Worm (Caenorhabditis elegans) whole organism, young adult: ENCODE data around the gene C24H11.5.

Source experiments
- C17E4.6 ChIP-seq: fragments of 200-800 bp; sonication (Bioruptor generic); IDR thresholded peaks from 2 replicates; pipeline ENCODE4 v1.3.6; 2022; ENCODE audit warnings: missing genetic modification reagents, missing genetic modification characterization, missing compliant biosample characterization
- D2030.7 ChIP-seq: fragments of 200-800 bp; sonication (Bioruptor generic); IDR thresholded peaks from 2 replicates; pipeline ENCODE4 v1.3.6; 2022; ENCODE audit warnings: missing genetic modification reagents, missing genetic modification characterization, missing compliant biosample characterization
- F22D6.2 ChIP-seq: sonication (generic microtip); optimal IDR thresholded peaks from 2 replicates; lab custom pipeline; 2016; ENCODE audit warnings: mild to moderate bottlenecking, missing genetic modification characterization, missing compliant biosample characterization
- F23B12.7 ChIP-seq: sonication (generic microtip); optimal IDR thresholded peaks from 2 replicates; lab custom pipeline; 2017; ENCODE audit warnings: missing genetic modification characterization, mild to moderate bottlenecking, missing compliant biosample characterization, antibody characterized with exemption, moderate library complexity; ENCODE audit not compliant: insufficient read depth
- K11D2.4 ChIP-seq: fragments of 200-800 bp; sonication (Bioruptor generic); IDR thresholded peaks from 2 replicates; pipeline ENCODE4 v1.3.6; 2022; ENCODE audit warnings: missing genetic modification reagents, missing genetic modification characterization, missing compliant biosample characterization
- K12H6.12 ChIP-seq: fragments of 200-800 bp; sonication (Bioruptor generic); optimal IDR thresholded peaks from 2 replicates; lab custom pipeline; 2018; ENCODE audit warnings: mild to moderate bottlenecking, missing genetic modification characterization, missing compliant biosample characterization
- Y53F4B.3 ChIP-seq: fragments of 200-800 bp; sonication (Bioruptor generic); IDR thresholded peaks from 2 replicates; pipeline ENCODE4 v1.3.6; 2022; ENCODE audit warnings: missing genetic modification reagents, missing genetic modification characterization, missing compliant biosample characterization
- Y95B8A.8 ChIP-seq: fragments of 200-800 bp; sonication (Bioruptor generic); IDR thresholded peaks from 2 replicates; pipeline ENCODE4 v1.3.6; 2022; ENCODE audit warnings: missing genetic modification reagents, missing genetic modification characterization, missing compliant biosample characterization
- akir-1 ChIP-seq: fragments of 200-800 bp; sonication (Bioruptor generic); optimal IDR thresholded peaks from 2 replicates; lab custom pipeline; 2018; ENCODE audit warnings: mild to moderate bottlenecking, missing genetic modification characterization, moderate library complexity, missing compliant biosample characterization
- aptf-3 ChIP-seq: fragments of 200-800 bp; sonication (Bioruptor generic); IDR thresholded peaks from 2 replicates; pipeline ENCODE4 v1.3.6; 2022; ENCODE audit warnings: missing genetic modification characterization, missing compliant biosample characterization
- atf-7 ChIP-seq: sonication (generic microtip); optimal IDR thresholded peaks from 2 replicates; lab custom pipeline; 2017; ENCODE audit warnings: mild to moderate bottlenecking, missing genetic modification characterization, missing compliant biosample characterization
- athp-1 ChIP-seq: sonication (generic microtip); optimal IDR thresholded peaks from 2 replicates; lab custom pipeline; 2017; ENCODE audit warnings: mild to moderate bottlenecking, missing genetic modification characterization, missing compliant biosample characterization
- bed-1 ChIP-seq: fragments of 200-800 bp; sonication (Bioruptor generic); IDR thresholded peaks from 2 replicates; pipeline ENCODE4 v1.3.6; 2022; ENCODE audit warnings: missing genetic modification reagents, missing genetic modification characterization, missing compliant biosample characterization
- bed-2 ChIP-seq: fragments of 200-800 bp; sonication (Bioruptor generic); IDR thresholded peaks from 2 replicates; pipeline ENCODE4 v1.3.6; 2022; ENCODE audit warnings: missing genetic modification reagents, missing genetic modification characterization, missing compliant biosample characterization
- ccch-3 ChIP-seq: fragments of 200-800 bp; sonication (Bioruptor generic); optimal IDR thresholded peaks from 2 replicates; lab custom pipeline; 2018; ENCODE audit warnings: mild to moderate bottlenecking, missing genetic modification characterization, missing compliant biosample characterization
- ceh-100 ChIP-seq: fragments of 200-800 bp; sonication (Bioruptor generic); IDR thresholded peaks from 2 replicates; pipeline ENCODE4 v1.3.6; 2022; ENCODE audit warnings: missing genetic modification reagents, missing genetic modification characterization, missing compliant biosample characterization
- ceh-27 ChIP-seq: fragments of 200-800 bp; sonication (Bioruptor generic); optimal IDR thresholded peaks from 2 replicates; lab custom pipeline; 2018; ENCODE audit warnings: mild to moderate bottlenecking, missing genetic modification characterization, moderate library complexity, missing compliant biosample characterization
- ceh-91 ChIP-seq: fragments of 200-800 bp; sonication (Bioruptor generic); IDR thresholded peaks from 2 replicates; pipeline ENCODE4 v1.3.6; 2022; ENCODE audit warnings: missing genetic modification reagents, missing genetic modification characterization, missing compliant biosample characterization
- dpff-1 ChIP-seq: sonication (generic microtip); optimal IDR thresholded peaks from 2 replicates; lab custom pipeline; 2017; ENCODE audit warnings: mild to moderate bottlenecking, missing genetic modification characterization, missing compliant biosample characterization
- dpl-1 ChIP-seq: fragments of 150-350 bp; optimal IDR thresholded peaks from 2 replicates; lab custom pipeline; 2014; ENCODE audit warnings: missing biosample characterization, missing genetic modification reagents, missing genetic modification characterization
- ekl-4 ChIP-seq: fragments of 200-800 bp; sonication (Bioruptor generic); IDR thresholded peaks from 2 replicates; pipeline ENCODE4 v1.3.6; 2022; ENCODE audit warnings: missing genetic modification reagents, missing genetic modification characterization, missing compliant biosample characterization
- hmg-1.2 ChIP-seq: fragments of 200-800 bp; sonication (Bioruptor generic); IDR thresholded peaks from 2 replicates; pipeline ENCODE4 v1.3.6; 2022; ENCODE audit warnings: missing genetic modification reagents, missing genetic modification characterization, missing compliant biosample characterization
- hmg-20 ChIP-seq: fragments of 200-800 bp; sonication (Bioruptor generic); IDR thresholded peaks from 2 replicates; pipeline ENCODE4 v1.3.6; 2022; ENCODE audit warnings: missing genetic modification reagents, missing genetic modification characterization, missing compliant biosample characterization
- hsf-1 ChIP-seq: fragments of 200-800 bp; sonication (Bioruptor generic); IDR thresholded peaks from 2 replicates; pipeline ENCODE4 v1.3.6; 2022; ENCODE audit warnings: missing genetic modification reagents, missing genetic modification characterization, missing compliant biosample characterization
- let-526 ChIP-seq: fragments of 200-800 bp; sonication (Bioruptor generic); IDR thresholded peaks from 2 replicates; pipeline ENCODE4 v1.3.6; 2022; ENCODE audit warnings: missing genetic modification reagents, missing genetic modification characterization, missing compliant biosample characterization
- lin-35 ChIP-seq, 3 experiments: fragments of 150-350 bp in 2 of 3; sonication (generic microtip) in 1 of 3; optimal IDR thresholded peaks; 2 replicates each; lab custom pipeline; 2014 to 2018; ENCODE audit warnings: missing biosample characterization in 3 of 3, missing genetic modification characterization in 3 of 3, missing genetic modification reagents in 3 of 3
- lin-40 ChIP-seq: sonication (generic microtip); optimal IDR thresholded peaks from 2 replicates; lab custom pipeline; 2016; ENCODE audit warnings: missing genetic modification characterization, mild to moderate bottlenecking, missing compliant biosample characterization, missing genotype, missing genetic modification reagents
- lin-54 ChIP-seq: fragments of 200-800 bp; sonication (Bioruptor generic); optimal IDR thresholded peaks from 2 replicates; lab custom pipeline; 2018; ENCODE audit warnings: mild to moderate bottlenecking, missing genetic modification characterization, missing compliant biosample characterization
- lsl-1 ChIP-seq: fragments of 200-800 bp; sonication (Bioruptor generic); optimal IDR thresholded peaks from 2 replicates; lab custom pipeline; 2018; ENCODE audit warnings: mild to moderate bottlenecking, missing genetic modification characterization, moderate library complexity, missing compliant biosample characterization
- lsy-27 ChIP-seq: sonication (generic microtip); optimal IDR thresholded peaks from 2 replicates; lab custom pipeline; 2017; ENCODE audit warnings: missing genetic modification characterization, mild to moderate bottlenecking, missing compliant biosample characterization, antibody characterized with exemption, missing genotype, borderline replicate concordance; ENCODE audit not compliant: insufficient read depth
- madf-6 ChIP-seq: fragments of 200-800 bp; sonication (Bioruptor generic); IDR thresholded peaks from 2 replicates; pipeline ENCODE4 v1.3.6; 2022; ENCODE audit warnings: missing genetic modification reagents, missing genetic modification characterization, missing compliant biosample characterization
- madf-8 ChIP-seq: fragments of 200-800 bp; sonication (Bioruptor generic); conservative IDR thresholded peaks from 2 replicates; pipeline ENCODE4 v1.3.6; 2022; ENCODE audit warnings: missing genetic modification reagents, missing genetic modification characterization, missing compliant biosample characterization
- mxl-1 ChIP-seq: sonication (generic microtip); optimal IDR thresholded peaks from 2 replicates; lab custom pipeline; 2016; ENCODE audit warnings: missing genetic modification characterization, missing compliant biosample characterization
- nfya-2 ChIP-seq: fragments of 200-800 bp; sonication (Bioruptor generic); IDR thresholded peaks from 2 replicates; pipeline ENCODE4 v1.3.6; 2022; ENCODE audit warnings: missing genetic modification reagents, missing genetic modification characterization, missing compliant biosample characterization
- nhr-90 ChIP-seq: sonication (generic microtip); optimal IDR thresholded peaks from 2 replicates; lab custom pipeline; 2016; ENCODE audit warnings: missing genotype, mild to moderate bottlenecking, missing genetic modification characterization, missing compliant biosample characterization
- pbrm-1 ChIP-seq: fragments of 200-800 bp; sonication (Bioruptor generic); IDR thresholded peaks from 2 replicates; pipeline ENCODE4 v1.3.6; 2022; ENCODE audit warnings: missing genetic modification reagents, missing genetic modification characterization, missing compliant biosample characterization
- sea-2 ChIP-seq: fragments of 200-800 bp; sonication (Bioruptor generic); IDR thresholded peaks from 2 replicates; pipeline ENCODE4 v1.3.6; 2022; ENCODE audit warnings: missing genetic modification characterization, missing compliant biosample characterization
- snpc-1.3 ChIP-seq: sonication (generic microtip); optimal IDR thresholded peaks from 2 replicates; lab custom pipeline; 2017; ENCODE audit warnings: missing genetic modification characterization, mild to moderate bottlenecking, missing compliant biosample characterization, antibody characterized with exemption, moderate library complexity, missing genotype, missing genetic modification reagents; ENCODE audit not compliant: insufficient read depth
- snpc-4 ChIP-seq, 5 experiments: fragments of 150-350 bp in 1 of 5; sonication (generic microtip) in 4 of 5; optimal IDR thresholded peaks; 2 replicates each; lab custom pipeline; 2014 to 2018; ENCODE audit warnings: missing genetic modification characterization in 5 of 5, missing biosample characterization in 3 of 5, antibody characterized with exemption in 2 of 5, mild to moderate bottlenecking in 2 of 5, missing compliant biosample characterization in 2 of 5, missing genotype in 2 of 5, moderate library complexity in 2 of 5, missing genetic modification reagents in 1 of 5
- tbp1 ChIP-seq: fragments of 200-800 bp; sonication (Bioruptor generic); optimal IDR thresholded peaks from 2 replicates; lab custom pipeline; 2018; ENCODE audit warnings: mild to moderate bottlenecking, missing genetic modification characterization, missing compliant biosample characterization
- unc-130 ChIP-seq: sonication (generic microtip); optimal IDR thresholded peaks from 2 replicates; lab custom pipeline; 2016; ENCODE audit warnings: missing genetic modification reagents, missing genetic modification characterization, missing compliant biosample characterization
- zfh-2 ChIP-seq: fragments of 200-800 bp; sonication (Bioruptor generic); conservative IDR thresholded peaks from 2 replicates; pipeline ENCODE4 v1.3.6; 2022; ENCODE audit warnings: missing genetic modification reagents, missing genetic modification characterization, missing compliant biosample characterization
- zim-3 ChIP-seq: sonication (generic microtip); optimal IDR thresholded peaks from 2 replicates; lab custom pipeline; 2017; ENCODE audit warnings: mild to moderate bottlenecking, missing genetic modification characterization, moderate library complexity, missing compliant biosample characterization
- ztf-25 ChIP-seq: fragments of 200-800 bp; sonication (Bioruptor generic); IDR thresholded peaks from 2 replicates; pipeline ENCODE4 v1.3.6; 2022; ENCODE audit warnings: missing genetic modification reagents, missing genetic modification characterization, missing compliant biosample characterization
- ztf-6 ChIP-seq: fragments of 200-800 bp; sonication (Bioruptor generic); IDR thresholded peaks from 2 replicates; pipeline ENCODE4 v1.3.6; 2022; ENCODE audit warnings: missing genetic modification reagents, missing genetic modification characterization, missing compliant biosample characterization

Gene C24H11.5

DNA sequence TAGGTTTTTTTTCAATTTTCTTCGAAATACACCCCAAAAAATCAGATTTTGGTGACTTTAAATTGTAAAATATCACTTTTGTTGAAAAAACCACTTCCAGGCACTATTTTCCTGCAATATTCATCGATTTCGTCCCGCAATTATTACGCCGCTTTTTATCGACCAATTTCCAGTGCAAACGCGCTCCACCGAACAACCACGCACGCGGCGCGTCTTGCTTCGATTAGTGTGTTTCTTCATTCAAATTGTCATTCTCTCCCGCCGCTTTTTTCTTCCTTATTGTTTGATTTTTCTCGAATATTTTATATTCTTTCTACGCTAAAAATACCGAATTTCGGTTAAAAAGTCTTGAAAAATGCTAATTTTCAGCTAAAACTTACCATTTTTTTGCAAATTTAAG lies 45.6 kb downstream of the C24H11.5 start (continued):
- TF ChIP-seq hsf-1 (GFP tag; lab: Robert Waterston, UW) (peak; percentile 64; the same call in 1 of the 2 replicates), snpc-4 (GFP tag; optimal IDR thresholded peaks at IDR 0.05; lab: Kevin White, UChicago) (no peak), snpc-4 (tag; optimal IDR thresholded peaks at IDR 0.05; lab: Kevin White, UChicago) (peak in 2 of 4 experiments; percentile 22 to 67), F23B12.7 (peak; percentile 72), ceh-100 (peak; percentile 70), athp-1 (tag; lab: Kevin White, UChicago) (peak; percentile 78), mxl-1 (tag; lab: Kevin White, UChicago) (no peak), bed-1 (GFP tag; lab: Robert Waterston, UW) (no peak), bed-2 (no peak), pbrm-1 (GFP tag; lab: Robert Waterston, UW) (peak; percentile 33; the same call in 1 of the 2 replicates), lin-54 (GFP tag; lab: Kevin White, UChicago) (peak; percentile 55), hmg-1.2 (GFP tag; lab: Robert Waterston, UW) (peak; percentile 22; the same call in 1 of the 2 replicates), lin-40 (tag; lab: Kevin White, UChicago) (peak; percentile 14), tbp1 (peak; percentile 46), ceh-27 (GFP tag; lab: Kevin White, UChicago) (peak; percentile 55)

- no peak for TF ChIP-seq K11D2.4 (GFP tag; lab: Robert Waterston, UW)
- no peak for TF ChIP-seq ztf-25 (GFP tag; lab: Robert Waterston, UW)
- no peak for TF ChIP-seq D2030.7 (GFP tag; lab: Robert Waterston, UW)
- no peak for TF ChIP-seq ccch-3 (GFP tag; lab: Kevin White, UChicago)
- TF ChIP-seq let-526 (GFP tag; lab: Robert Waterston, UW): no peak
- no peak for TF ChIP-seq sea-2
- TF ChIP-seq madf-8 (GFP tag; lab: Robert Waterston, UW): no peak
- TF ChIP-seq F22D6.2: no peak
- no peak for TF ChIP-seq ztf-6
- no peak for TF ChIP-seq aptf-3 (GFP tag; lab: Robert Waterston, UW)
- no peak for TF ChIP-seq snpc-1.3 (tag; lab: Kevin White, UChicago)
- no peak for TF ChIP-seq unc-130
- TF ChIP-seq hmg-20: no peak
- TF ChIP-seq dpff-1 (tag; lab: Kevin White, UChicago): no peak
- no peak for TF ChIP-seq Y95B8A.8 (GFP tag; lab: Robert Waterston, UW)
- TF ChIP-seq lsl-1 (GFP tag; lab: Kevin White, UChicago): no peak
- TF ChIP-seq bed-1 (GFP tag; lab: Robert Waterston, UW): no peak
- no peak for TF ChIP-seq dpl-1 (GFP tag; lab: Kevin White, UChicago)
- TF ChIP-seq ekl-4: no peak
Observed at ce11 chrIII:11826118-11826517, 46.1 kb downstream of the C24H11.5 start, which contains the start of gene rsp-8. Gene rsp-8 (plus strand): TSS chrIII:11826418.

DNA sequence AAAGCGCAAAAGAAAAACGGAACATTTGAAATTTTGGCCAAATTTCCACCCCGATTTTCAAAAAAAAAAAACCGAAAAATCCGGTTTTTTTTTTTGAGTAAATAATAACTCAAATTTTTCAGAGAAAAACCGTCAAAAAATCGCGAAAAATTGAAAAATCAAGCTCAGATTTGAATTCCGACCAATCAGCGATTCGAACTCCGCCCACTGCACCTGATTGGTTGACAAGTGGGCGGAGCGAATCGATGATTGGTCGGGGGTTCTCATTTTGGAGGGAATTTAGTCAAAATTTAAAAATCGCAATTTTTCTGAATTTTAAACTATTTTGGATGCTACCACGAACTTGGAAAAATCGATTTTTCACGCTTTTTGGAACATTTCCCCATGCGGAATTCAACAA lies 49.0 kb downstream of the C24H11.5 start:
- no peak for TF ChIP-seq K11D2.4 (GFP tag; lab: Robert Waterston, UW)
- no peak for TF ChIP-seq hsf-1 (GFP tag; lab: Robert Waterston, UW)
- TF ChIP-seq ceh-91 (GFP tag; lab: Robert Waterston, UW): no peak
- no peak for TF ChIP-seq Y53F4B.3 (GFP tag; lab: Robert Waterston, UW)
- TF ChIP-seq lin-35 (GFP tag; optimal IDR thresholded peaks at IDR 0.05; lab: Kevin White, UChicago): no peak
- no peak for TF ChIP-seq zim-3 (tag; lab: Kevin White, UChicago)
- no peak for TF ChIP-seq madf-6 (GFP tag; lab: Robert Waterston, UW)
- TF ChIP-seq atf-7 (tag; lab: Kevin White, UChicago): no peak
- TF ChIP-seq K12H6.12: no peak
- TF ChIP-seq Y95B8A.8 (GFP tag; lab: Robert Waterston, UW): no peak
- TF ChIP-seq zfh-2: no peak
- no peak for TF ChIP-seq nhr-90 (tag; lab: Kevin White, UChicago)
- no peak for TF ChIP-seq C17E4.6 (GFP tag; lab: Robert Waterston, UW)
- TF ChIP-seq akir-1 (GFP tag; lab: Kevin White, UChicago): no peak
- no peak for TF ChIP-seq lsy-27 (tag; lab: Kevin White, UChicago)
- TF ChIP-seq nfya-2: no peak
